Worm (Caenorhabditis elegans) whole organism, young adult: ENCODE measurements around the gene EGAP2.2.
"Not testable (repeated sequence)": the region's sequence is repeated elsewhere in the genome, so short reads cannot be mapped to it uniquely, and the experiment has no call there.

ENCODE experiments used
- B0035.1 ChIP-seq: sonication (generic microtip); optimal IDR thresholded peaks from 2 replicates; lab custom pipeline; 2016; ENCODE audit warnings: missing genetic modification characterization, mild to moderate bottlenecking, missing compliant biosample characterization, missing genotype, missing genetic modification reagents
- B0336.3 ChIP-seq: fragments of 200-800 bp; sonication (Bioruptor generic); IDR thresholded peaks from 2 replicates; pipeline ENCODE4 v1.3.6; 2022; ENCODE audit warnings: missing genetic modification characterization, missing compliant biosample characterization
- F22D6.2 ChIP-seq: sonication (generic microtip); optimal IDR thresholded peaks from 2 replicates; lab custom pipeline; 2016; ENCODE audit warnings: mild to moderate bottlenecking, missing genetic modification characterization, missing compliant biosample characterization
- F33H1.4 ChIP-seq: fragments of 200-800 bp; sonication (Bioruptor generic); IDR thresholded peaks from 2 replicates; pipeline ENCODE4 v1.3.6; 2022; ENCODE audit warnings: missing genetic modification reagents, missing genetic modification characterization, missing compliant biosample characterization
- F52B5.7 ChIP-seq: sonication (generic microtip); optimal IDR thresholded peaks from 2 replicates; lab custom pipeline; 2016; ENCODE audit warnings: mild to moderate bottlenecking, missing genetic modification characterization, missing compliant biosample characterization
- Y79H2A.3 ChIP-seq: fragments of 200-800 bp; sonication (Bioruptor generic); conservative IDR thresholded peaks from 2 replicates; pipeline ENCODE4 v1.3.6; 2022; ENCODE audit warnings: missing genetic modification reagents, missing genetic modification characterization, missing compliant biosample characterization
- Y95B8A.8 ChIP-seq: fragments of 200-800 bp; sonication (Bioruptor generic); IDR thresholded peaks from 2 replicates; pipeline ENCODE4 v1.3.6; 2022; ENCODE audit warnings: missing genetic modification reagents, missing genetic modification characterization, missing compliant biosample characterization
- akir-1 ChIP-seq: fragments of 200-800 bp; sonication (Bioruptor generic); optimal IDR thresholded peaks from 2 replicates; lab custom pipeline; 2018; ENCODE audit warnings: mild to moderate bottlenecking, missing genetic modification characterization, moderate library complexity, missing compliant biosample characterization
- aptf-2 ChIP-seq: fragments of 200-800 bp; sonication (Bioruptor generic); conservative IDR thresholded peaks from 2 replicates; pipeline ENCODE4 v1.3.6; 2022; ENCODE audit warnings: missing genetic modification reagents, missing genetic modification characterization, missing compliant biosample characterization
- atf-7 ChIP-seq: sonication (generic microtip); optimal IDR thresholded peaks from 2 replicates; lab custom pipeline; 2017; ENCODE audit warnings: mild to moderate bottlenecking, missing genetic modification characterization, missing compliant biosample characterization
- athp-1 ChIP-seq: sonication (generic microtip); optimal IDR thresholded peaks from 2 replicates; lab custom pipeline; 2017; ENCODE audit warnings: mild to moderate bottlenecking, missing genetic modification characterization, missing compliant biosample characterization
- attf-5 ChIP-seq: fragments of 200-800 bp; sonication (Bioruptor generic); optimal IDR thresholded peaks from 2 replicates; lab custom pipeline; 2018; ENCODE audit warnings: mild to moderate bottlenecking, missing genetic modification characterization, missing compliant biosample characterization
- bed-1 ChIP-seq: fragments of 200-800 bp; sonication (Bioruptor generic); IDR thresholded peaks from 2 replicates; pipeline ENCODE4 v1.3.6; 2022; ENCODE audit warnings: missing genetic modification reagents, missing genetic modification characterization, missing compliant biosample characterization
- bed-2 ChIP-seq: fragments of 200-800 bp; sonication (Bioruptor generic); IDR thresholded peaks from 2 replicates; pipeline ENCODE4 v1.3.6; 2022; ENCODE audit warnings: missing genetic modification reagents, missing genetic modification characterization, missing compliant biosample characterization
- ceh-27 ChIP-seq: fragments of 200-800 bp; sonication (Bioruptor generic); optimal IDR thresholded peaks from 2 replicates; lab custom pipeline; 2018; ENCODE audit warnings: mild to moderate bottlenecking, missing genetic modification characterization, moderate library complexity, missing compliant biosample characterization
- ceh-79 ChIP-seq: sonication (generic microtip); optimal IDR thresholded peaks from 2 replicates; lab custom pipeline; 2017; ENCODE audit warnings: mild to moderate bottlenecking, missing genetic modification characterization, missing compliant biosample characterization
- dpl-1 ChIP-seq: fragments of 150-350 bp; optimal IDR thresholded peaks from 2 replicates; lab custom pipeline; 2014; ENCODE audit warnings: missing biosample characterization, missing genetic modification reagents, missing genetic modification characterization
- efl-1 ChIP-seq: fragments of 150-350 bp; optimal IDR thresholded peaks from 2 replicates; lab custom pipeline; 2014; ENCODE audit warnings: missing biosample characterization, missing genetic modification reagents, missing genetic modification characterization
- ets-4 ChIP-seq: fragments of 200-800 bp; sonication (Bioruptor generic); optimal IDR thresholded peaks from 2 replicates; lab custom pipeline; 2018; ENCODE audit warnings: mild to moderate bottlenecking, missing genetic modification characterization, missing compliant biosample characterization
- gei-17 ChIP-seq: fragments of 200-800 bp; sonication (Bioruptor generic); optimal IDR thresholded peaks from 2 replicates; lab custom pipeline; 2018; ENCODE audit warnings: mild to moderate bottlenecking, missing genetic modification characterization, missing compliant biosample characterization
- hlh-12 ChIP-seq: sonication (generic microtip); optimal IDR thresholded peaks from 2 replicates; lab custom pipeline; 2016; ENCODE audit warnings: missing genetic modification characterization, missing compliant biosample characterization
- hmg-1.2 ChIP-seq: fragments of 200-800 bp; sonication (Bioruptor generic); IDR thresholded peaks from 2 replicates; pipeline ENCODE4 v1.3.6; 2022; ENCODE audit warnings: missing genetic modification reagents, missing genetic modification characterization, missing compliant biosample characterization
- lin-26 ChIP-seq: fragments of 200-800 bp; sonication (Bioruptor generic); IDR thresholded peaks from 2 replicates; pipeline ENCODE4 v1.3.6; 2022; ENCODE audit warnings: missing genetic modification reagents, missing genetic modification characterization, missing compliant biosample characterization
- lsl-1 ChIP-seq: fragments of 200-800 bp; sonication (Bioruptor generic); optimal IDR thresholded peaks from 2 replicates; lab custom pipeline; 2018; ENCODE audit warnings: mild to moderate bottlenecking, missing genetic modification characterization, moderate library complexity, missing compliant biosample characterization
- madf-6 ChIP-seq: fragments of 200-800 bp; sonication (Bioruptor generic); IDR thresholded peaks from 2 replicates; pipeline ENCODE4 v1.3.6; 2022; ENCODE audit warnings: missing genetic modification reagents, missing genetic modification characterization, missing compliant biosample characterization
- nfya-2 ChIP-seq: fragments of 200-800 bp; sonication (Bioruptor generic); IDR thresholded peaks from 2 replicates; pipeline ENCODE4 v1.3.6; 2022; ENCODE audit warnings: missing genetic modification reagents, missing genetic modification characterization, missing compliant biosample characterization
- nhr-179 ChIP-seq: sonication (generic microtip); optimal IDR thresholded peaks from 2 replicates; lab custom pipeline; 2016; ENCODE audit warnings: mild to moderate bottlenecking, missing genetic modification characterization, missing compliant biosample characterization
- nhr-80 ChIP-seq: sonication (generic microtip); optimal IDR thresholded peaks from 2 replicates; lab custom pipeline; 2016; ENCODE audit warnings: missing genetic modification characterization, missing compliant biosample characterization
- pbrm-1 ChIP-seq: fragments of 200-800 bp; sonication (Bioruptor generic); IDR thresholded peaks from 2 replicates; pipeline ENCODE4 v1.3.6; 2022; ENCODE audit warnings: missing genetic modification reagents, missing genetic modification characterization, missing compliant biosample characterization
- repo-1 ChIP-seq: sonication (generic microtip); optimal IDR thresholded peaks from 2 replicates; lab custom pipeline; 2017; ENCODE audit warnings: mild to moderate bottlenecking, missing genetic modification characterization, missing compliant biosample characterization
- snpc-1.1 ChIP-seq: sonication (generic microtip); optimal IDR thresholded peaks from 2 replicates; lab custom pipeline; 2017; ENCODE audit warnings: missing genetic modification characterization, mild to moderate bottlenecking, missing compliant biosample characterization, antibody characterized with exemption, moderate library complexity, missing genotype, missing genetic modification reagents; ENCODE audit not compliant: insufficient read depth
- snpc-3.4 ChIP-seq: sonication (generic microtip); optimal IDR thresholded peaks from 2 replicates; lab custom pipeline; 2017; ENCODE audit warnings: missing genetic modification characterization, mild to moderate bottlenecking, missing compliant biosample characterization, antibody characterized with exemption, moderate library complexity, missing genotype, missing genetic modification reagents
- snpc-4 ChIP-seq, 5 experiments: fragments of 150-350 bp in 1 of 5; sonication (generic microtip) in 4 of 5; optimal IDR thresholded peaks; 2 replicates each; lab custom pipeline; 2014 to 2018; ENCODE audit warnings: missing genetic modification characterization in 5 of 5, missing biosample characterization in 3 of 5, antibody characterized with exemption in 2 of 5, mild to moderate bottlenecking in 2 of 5, missing compliant biosample characterization in 2 of 5, missing genotype in 2 of 5, moderate library complexity in 2 of 5, missing genetic modification reagents in 1 of 5
- tbx-9 ChIP-seq: sonication (generic microtip); optimal IDR thresholded peaks from 2 replicates; lab custom pipeline; 2016; ENCODE audit warnings: borderline replicate concordance, missing genetic modification characterization, inconsistent platforms, missing compliant biosample characterization
- zim-3 ChIP-seq: sonication (generic microtip); optimal IDR thresholded peaks from 2 replicates; lab custom pipeline; 2017; ENCODE audit warnings: mild to moderate bottlenecking, missing genetic modification characterization, moderate library complexity, missing compliant biosample characterization
- ztf-18 ChIP-seq: sonication (generic microtip); optimal IDR thresholded peaks from 2 replicates; lab custom pipeline; 2016; ENCODE audit warnings: missing genotype, mild to moderate bottlenecking, missing genetic modification characterization, missing compliant biosample characterization
- ztf-6 ChIP-seq: fragments of 200-800 bp; sonication (Bioruptor generic); IDR thresholded peaks from 2 replicates; pipeline ENCODE4 v1.3.6; 2022; ENCODE audit warnings: missing genetic modification reagents, missing genetic modification characterization, missing compliant biosample characterization

The EGAP2.2 gene

ce11 chrII:5191766-5192165 is 37.9 kb upstream of the EGAP2.2 start:
- TF ChIP-seq nhr-80 (peak; percentile 85), nfya-2 (GFP tag; lab: Robert Waterston, UW) (no peak)

ce11 chrII:5194066-5194465 is 35.6 kb upstream of the EGAP2.2 start, which contains the start of gene msp-49:
Gene msp-49, plus strand, starts transcription at chrII:5194366.
- TF ChIP-seq zim-3 (tag; lab: Kevin White, UChicago) (no peak), lin-26 (no peak), Y79H2A.3 (GFP tag; lab: Robert Waterston, UW) (no peak), atf-7 (tag; lab: Kevin White, UChicago) (no peak), repo-1 (no peak), Y95B8A.8 (GFP tag; lab: Robert Waterston, UW) (no peak), lsl-1 (GFP tag; lab: Kevin White, UChicago) (no peak), pbrm-1 (GFP tag; lab: Robert Waterston, UW) (no peak), attf-5 (no peak), bed-2 (GFP tag; lab: Robert Waterston, UW) (no peak), B0336.3 (no peak), F22D6.2 (tag; lab: Kevin White, UChicago) (no peak), bed-1 (GFP tag; lab: Robert Waterston, UW) (no peak), hlh-12 (tag; lab: Kevin White, UChicago) (no peak), ceh-27 (GFP tag; lab: Kevin White, UChicago) (no peak), athp-1 (tag; lab: Kevin White, UChicago) (no peak), tbx-9 (tag; lab: Kevin White, UChicago) (no peak), aptf-2 (GFP tag; lab: Robert Waterston, UW) (no peak), nhr-179 (tag; lab: Kevin White, UChicago) (no peak), efl-1 (GFP tag; lab: Kevin White, UChicago) (no peak)

ce11 chrII:5195504-5195903 is 34.2 kb upstream of the EGAP2.2 start, which contains the start of gene C34F11.5:
Gene C34F11.5, plus strand, starts transcription at chrII:5195804.
- no peak for TF ChIP-seq madf-6 (GFP tag; lab: Robert Waterston, UW)
- TF ChIP-seq gei-17 (GFP tag; lab: Kevin White, UChicago), result no peak

ce11 chrII:5199497-5199896 is 30.2 kb upstream of the EGAP2.2 start, which contains the start of gene msp-50:
Gene msp-50, plus strand, starts transcription at chrII:5199797.
- TF ChIP-seq akir-1 (GFP tag; lab: Kevin White, UChicago), result no peak
- no peak for TF ChIP-seq dpl-1
- no peak for TF ChIP-seq B0336.3
- no peak for TF ChIP-seq lin-26
- no peak for TF ChIP-seq ztf-18
- no peak for TF ChIP-seq ztf-6 (GFP tag; lab: Robert Waterston, UW)
- no peak for TF ChIP-seq F33H1.4 (GFP tag; lab: Robert Waterston, UW)
- TF ChIP-seq ceh-79 (tag; lab: Kevin White, UChicago), result no peak
- TF ChIP-seq repo-1, result no peak
- no peak for TF ChIP-seq ets-4 (GFP tag; lab: Kevin White, UChicago)
- no peak for TF ChIP-seq B0035.1 (tag; lab: Kevin White, UChicago)
- no peak for TF ChIP-seq F52B5.7 (tag; lab: Kevin White, UChicago)

- TF ChIP-seq snpc-3.4 (tag; lab: Kevin White, UChicago), result peak; percentile 66
- TF ChIP-seq hmg-1.2 (GFP tag; lab: Robert Waterston, UW), result peak; percentile 68
- TF ChIP-seq snpc-4 (GFP tag; optimal IDR thresholded peaks at IDR 0.05; lab: Kevin White, UChicago), result not testable (repeated sequence)
- TF ChIP-seq snpc-4 (tag; optimal IDR thresholded peaks at IDR 0.05; lab: Kevin White, UChicago), result peak; percentile 37 to 95 (median 80)
- TF ChIP-seq lsl-1 (GFP tag; lab: Kevin White, UChicago), result peak; percentile 8
- TF ChIP-seq snpc-1.1, result peak; percentile 87
- TF ChIP-seq, all 124 proteins: peak for 5; not testable (repeated sequence) for 119
Measured at ce11 chrII:5200205-5200604, 29.5 kb upstream of the EGAP2.2 start.
